Fruit fly (Drosophila melanogaster) whole organism, embryonic: Measurements from ENCODE around the gene PMP34.

ENCODE experiments used
- Awh ChIP-seq: fragments of 200-800 bp; sonication (Bioruptor generic); IDR thresholded peaks from 2 replicates; pipeline ENCODE4, ENCODE4 v1.3.6; 2022; ENCODE audit warnings: missing biosample characterization, missing genetic modification characterization
- CG10431 ChIP-seq: fragments of 200-800 bp; sonication (Bioruptor generic); optimal IDR thresholded peaks from 3 replicates; lab custom pipeline; 2018; ENCODE audit warnings: missing biosample characterization, mild to moderate bottlenecking, missing genetic modification characterization
- CG11085 ChIP-seq: fragments of 200-800 bp; sonication (Bioruptor generic); IDR thresholded peaks from 2 replicates; pipeline ENCODE4 v1.3.6; 2022; ENCODE audit warnings: missing biosample characterization, missing genetic modification characterization
- CG11093 ChIP-seq: fragments of 200-800 bp; sonication (Bioruptor generic); IDR thresholded peaks from 3 replicates; pipeline ENCODE4 v1.3.6; 2022; ENCODE audit warnings: missing biosample characterization, missing genetic modification characterization
- CG12769 ChIP-seq: fragments of 200-800 bp; sonication (Bioruptor generic); optimal IDR thresholded peaks from 2 replicates; lab custom pipeline; 2019; ENCODE audit warnings: missing biosample characterization, mild to moderate bottlenecking, missing genetic modification characterization, moderate library complexity
- CG13624 ChIP-seq: fragments of 200-800 bp; sonication (Bioruptor generic); optimal IDR thresholded peaks from 2 replicates; lab custom pipeline; 2016; ENCODE audit warnings: missing biosample characterization, missing genetic modification characterization
- CG14050 ChIP-seq: fragments of 200-800 bp; sonication (Bioruptor generic); IDR thresholded peaks from 3 replicates; pipeline ENCODE4 v1.3.6; 2022; ENCODE audit warnings: missing biosample characterization, missing genetic modification characterization
- CG14667 ChIP-seq: fragments of 200-800 bp; sonication (Bioruptor generic); IDR thresholded peaks from 2 replicates; pipeline ENCODE4 v1.3.6; 2022; ENCODE audit warnings: missing biosample characterization, missing genetic modification characterization
- CG1529 ChIP-seq: fragments of 200-800 bp; sonication (Bioruptor generic); optimal IDR thresholded peaks from 3 replicates; lab custom pipeline; 2018; ENCODE audit warnings: missing biosample characterization, missing genetic modification characterization
- CG1603 ChIP-seq: fragments of 200-800 bp; sonication (Bioruptor generic); optimal IDR thresholded peaks from 2 replicates; lab custom pipeline; 2019; ENCODE audit warnings: missing biosample characterization, mild to moderate bottlenecking, missing genetic modification characterization, moderate library complexity
- CG17328 ChIP-seq: fragments of 200-800 bp; sonication (Bioruptor generic); IDR thresholded peaks from 2 replicates; pipeline ENCODE4 v1.3.6; 2022; ENCODE audit warnings: missing biosample characterization, missing genetic modification characterization
- CG17361 ChIP-seq: fragments of 200-800 bp; sonication (Bioruptor generic); IDR thresholded peaks from 3 replicates; pipeline ENCODE4 v1.3.6; 2022; ENCODE audit warnings: missing biosample characterization, missing genetic modification characterization
- CG17912 ChIP-seq: fragments of 200-800 bp; sonication (Bioruptor generic); optimal IDR thresholded peaks from 2 replicates; lab custom pipeline; 2018; ENCODE audit warnings: missing biosample characterization, mild to moderate bottlenecking, missing genetic modification characterization
- CG2712 ChIP-seq: fragments of 200-800 bp; optimal IDR thresholded peaks from 3 replicates; lab custom pipeline; 2019; ENCODE audit warnings: missing biosample characterization, mild to moderate bottlenecking, missing genetic modification characterization, moderate library complexity
- CG32772 ChIP-seq: fragments of 200-800 bp; sonication (Bioruptor generic); IDR thresholded peaks from 2 replicates; pipeline ENCODE4 v1.3.6; 2022; ENCODE audit warnings: missing biosample characterization, missing genetic modification characterization
- CG3407 ChIP-seq: fragments of 200-800 bp; sonication (Bioruptor generic); optimal IDR thresholded peaks from 2 replicates; lab custom pipeline; 2018; ENCODE audit warnings: missing biosample characterization, mild to moderate bottlenecking, missing genetic modification characterization
- CG34376 ChIP-seq: fragments of 200-800 bp; sonication (Bioruptor generic); optimal IDR thresholded peaks from 2 replicates; lab custom pipeline; 2018; ENCODE audit warnings: missing biosample characterization, mild to moderate bottlenecking, missing genetic modification characterization
- CG4854 ChIP-seq: fragments of 200-800 bp; sonication (Bioruptor generic); optimal IDR thresholded peaks from 2 replicates; lab custom pipeline; 2016; ENCODE audit warnings: missing biosample characterization, missing genetic modification characterization, inconsistent platforms
- CG7963 ChIP-seq: fragments of 200-800 bp; sonication (Bioruptor generic); IDR thresholded peaks from 3 replicates; pipeline ENCODE4 v1.3.6; 2022; ENCODE audit warnings: missing biosample characterization, missing genetic modification characterization; ENCODE audit not compliant: partially characterized antibody
- CG9215 ChIP-seq: fragments of 200-800 bp; sonication (Bioruptor generic); IDR thresholded peaks from 2 replicates; pipeline ENCODE4 v1.3.6; 2022; ENCODE audit warnings: missing biosample characterization, missing genetic modification characterization
- CG9437 ChIP-seq: fragments of 200-800 bp; sonication (Bioruptor generic); optimal IDR thresholded peaks from 2 replicates; lab custom pipeline; 2018; ENCODE audit warnings: missing biosample characterization, mild to moderate bottlenecking, missing genetic modification characterization
- CkIIα-i1 ChIP-seq: fragments of 200-800 bp; sonication (Bioruptor generic); IDR thresholded peaks from 2 replicates; pipeline ENCODE4 v1.3.6; 2022; ENCODE audit warnings: missing biosample characterization, missing genetic modification characterization
- D19A ChIP-seq: fragments of 200-800 bp; optimal IDR thresholded peaks from 3 replicates; lab custom pipeline; 2019; ENCODE audit warnings: missing biosample characterization, mild to moderate bottlenecking, missing genetic modification characterization, moderate library complexity
- Dbx ChIP-seq: fragments of 200-800 bp; sonication (Bioruptor generic); IDR thresholded peaks from 3 replicates; pipeline ENCODE4 v1.3.6; 2022; ENCODE audit warnings: missing biosample characterization, missing genetic modification characterization
- Dref ChIP-seq: fragments of 200-800 bp; sonication (Bioruptor generic); IDR thresholded peaks from 2 replicates; pipeline ENCODE4 v1.3.6; 2022; ENCODE audit warnings: missing biosample characterization, missing genetic modification characterization
- Ets97D ChIP-seq: fragments of 200-800 bp; sonication (Bioruptor generic); optimal IDR thresholded peaks from 3 replicates; lab custom pipeline; 2016; ENCODE audit warnings: missing biosample characterization, missing genetic modification characterization
- Fer1 ChIP-seq: fragments of 200-800 bp; sonication (Bioruptor generic); optimal IDR thresholded peaks from 2 replicates; lab custom pipeline; 2017; ENCODE audit warnings: missing biosample characterization, mild to moderate bottlenecking, missing genetic modification characterization
- HHEX ChIP-seq: fragments of 200-800 bp; sonication (Bioruptor generic); optimal IDR thresholded peaks from 3 replicates; lab custom pipeline; 2017; ENCODE audit warnings: missing biosample characterization, mild to moderate bottlenecking, missing genetic modification characterization, missing genetic modification reagents
- HLH54F ChIP-seq: fragments of 200-800 bp; sonication (Bioruptor generic); optimal IDR thresholded peaks from 3 replicates; lab custom pipeline; 2016; ENCODE audit warnings: missing biosample characterization, missing genetic modification characterization
- Lpt ChIP-seq: fragments of >200 bp; optimal IDR thresholded peaks from 2 replicates; lab custom pipeline; 2018; ENCODE audit warnings: missing biosample characterization, missing genetic modification characterization
- Max ChIP-seq: fragments of 200-800 bp; sonication (Bioruptor generic); optimal IDR thresholded peaks from 2 replicates; lab custom pipeline; 2016; ENCODE audit warnings: missing biosample characterization, mild to moderate bottlenecking, missing genetic modification characterization
- Mes4 ChIP-seq: fragments of 200-800 bp; sonication (Bioruptor generic); optimal IDR thresholded peaks from 2 replicates; lab custom pipeline; 2016; ENCODE audit warnings: missing biosample characterization, missing genetic modification characterization
- Myb ChIP-seq: fragments of 200-800 bp; sonication (Bioruptor generic); optimal IDR thresholded peaks from 2 replicates; lab custom pipeline; 2016; ENCODE audit warnings: missing biosample characterization, missing genetic modification characterization
- NK7.1 ChIP-seq: fragments of 200-800 bp; sonication (Bioruptor generic); optimal IDR thresholded peaks from 3 replicates; lab custom pipeline; 2016; ENCODE audit warnings: missing biosample characterization, missing genetic modification characterization
- NfI ChIP-seq: fragments of 200-800 bp; sonication (Bioruptor generic); optimal IDR thresholded peaks from 3 replicates; lab custom pipeline; 2018; ENCODE audit warnings: missing biosample characterization, mild to moderate bottlenecking, missing genetic modification characterization, moderate library complexity
- Optix ChIP-seq: fragments of 200-800 bp; sonication (Bioruptor generic); IDR thresholded peaks from 3 replicates; pipeline ENCODE4 v1.3.6; 2022; ENCODE audit warnings: missing biosample characterization, missing genetic modification characterization
- PHDP ChIP-seq: fragments of 200-800 bp; sonication (Bioruptor generic); optimal IDR thresholded peaks from 3 replicates; lab custom pipeline; 2018; ENCODE audit warnings: missing biosample characterization, mild to moderate bottlenecking, missing genetic modification characterization, moderate library complexity
- btn ChIP-seq: fragments of 200-800 bp; sonication (Bioruptor generic); optimal IDR thresholded peaks from 2 replicates; lab custom pipeline; 2016; ENCODE audit warnings: missing biosample characterization, missing genetic modification characterization
- dati ChIP-seq: fragments of 200-800 bp; sonication (Bioruptor generic); IDR thresholded peaks from 2 replicates; pipeline ENCODE4 v1.3.6; 2022; ENCODE audit warnings: missing biosample characterization, missing genetic modification characterization
- dysf ChIP-seq: fragments of 200-800 bp; sonication (Bioruptor generic); IDR thresholded peaks from 3 replicates; pipeline ENCODE4 v1.3.6; 2022; ENCODE audit warnings: missing biosample characterization, missing genetic modification characterization
- gfzf ChIP-seq: fragments of 200-800 bp; sonication (Bioruptor generic); optimal IDR thresholded peaks from 2 replicates; lab custom pipeline; 2016; ENCODE audit warnings: missing biosample characterization, mild to moderate bottlenecking, missing genetic modification characterization, moderate library complexity
- gsb ChIP-seq: fragments of 200-800 bp; sonication (Bioruptor generic); IDR thresholded peaks from 2 replicates; pipeline ENCODE4 v1.3.6; 2022; ENCODE audit warnings: missing biosample characterization, missing genetic modification characterization
- lov ChIP-seq, 2 experiments: fragments of 200-800 bp in 1 of 2; fragments of >200 bp in 1 of 2; sonication (Bioruptor generic) in 1 of 2; IDR thresholded peaks in 1 of 2; optimal IDR thresholded peaks in 1 of 2; 2 replicates in 1 of 2; 3 replicates in 1 of 2; pipeline versions ENCODE4 v1.3.6 to Lab custom; 2017 to 2022; ENCODE audit warnings: missing biosample characterization in 1 of 2, missing genetic modification characterization in 1 of 2
- nmo ChIP-seq: fragments of 200-800 bp; sonication (Bioruptor generic); optimal IDR thresholded peaks from 2 replicates; lab custom pipeline; 2018; ENCODE audit warnings: missing biosample characterization, mild to moderate bottlenecking, missing genetic modification characterization, moderate library complexity
- pnt ChIP-seq: fragments of 200-800 bp; sonication (Bioruptor generic); optimal IDR thresholded peaks from 3 replicates; lab custom pipeline; 2016; ENCODE audit warnings: missing biosample characterization, missing genetic modification characterization
- repo ChIP-seq: fragments of 200-800 bp; sonication (Bioruptor generic); optimal IDR thresholded peaks from 2 replicates; lab custom pipeline; 2016; ENCODE audit warnings: missing biosample characterization, missing genetic modification characterization
- rib ChIP-seq: fragments of 200-800 bp; sonication (Bioruptor generic); IDR thresholded peaks from 2 replicates; pipeline ENCODE4 v1.3.6; 2022; ENCODE audit warnings: missing biosample characterization, missing genetic modification characterization
- sqz ChIP-seq: fragments of 200-800 bp; sonication (Bioruptor generic); optimal IDR thresholded peaks from 3 replicates; lab custom pipeline; 2018; ENCODE audit warnings: missing biosample characterization, mild to moderate bottlenecking, missing genetic modification characterization
- tio ChIP-seq: fragments of 200-800 bp; sonication (Bioruptor generic); optimal IDR thresholded peaks from 2 replicates; lab custom pipeline; 2017; ENCODE audit warnings: missing biosample characterization, missing genetic modification characterization, inconsistent platforms
- vnd ChIP-seq: fragments of 200-800 bp; sonication (Bioruptor generic); IDR thresholded peaks from 3 replicates; pipeline ENCODE4 v1.3.6; 2022; ENCODE audit warnings: missing biosample characterization, missing genetic modification characterization; ENCODE audit not compliant: partially characterized antibody
- vvl ChIP-seq: fragments of 200-800 bp; sonication (Bioruptor generic); IDR thresholded peaks from 2 replicates; pipeline ENCODE4 v1.3.6; 2022; ENCODE audit warnings: missing biosample characterization, missing genetic modification characterization
- zen ChIP-seq: fragments of 200-800 bp; sonication (Bioruptor generic); optimal IDR thresholded peaks from 3 replicates; lab custom pipeline; 2018; ENCODE audit warnings: missing biosample characterization, mild to moderate bottlenecking, missing genetic modification characterization, moderate library complexity

PMP34 gene

DNA sequence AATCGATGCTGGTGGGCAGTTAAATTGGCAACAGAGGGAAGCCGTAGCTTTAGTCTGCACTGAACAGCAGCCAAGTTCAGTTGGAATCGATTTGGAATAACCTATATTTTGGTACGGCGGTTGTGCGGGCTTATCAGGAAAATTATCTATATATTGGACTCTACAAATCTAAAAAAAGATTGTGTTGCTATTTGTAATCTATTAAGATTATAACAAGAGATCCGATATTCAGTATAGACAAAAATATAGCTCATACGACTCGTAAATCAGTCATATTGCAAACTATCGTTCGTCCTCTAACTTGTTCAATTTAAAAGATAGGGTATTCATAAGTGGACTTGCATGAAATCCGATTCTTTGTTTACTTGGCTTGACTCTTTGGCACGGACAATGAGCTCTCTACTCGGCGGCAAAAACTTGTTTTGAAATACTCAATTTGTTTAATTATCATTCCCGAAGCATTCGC is 29.9 kb upstream of the PMP34 start, which contains the start of gene Hexo1 (continued):
- no peak for TF ChIP-seq Lpt
- TF ChIP-seq Fer1 (GFP tag; lab: Kevin White, UChicago), result peak; percentile 40
- TF ChIP-seq HHEX (GFP tag; lab: Kevin White, UChicago), result no peak
- no peak for TF ChIP-seq Mes4 (GFP tag; lab: Kevin White, UChicago)
- TF ChIP-seq CG1603, result peak; percentile 23
- TF ChIP-seq dati (GFP tag; lab: Robert Waterston, UW), result no peak
- TF ChIP-seq CG9215 (GFP tag; lab: Robert Waterston, UW), result no peak
- no peak for TF ChIP-seq CG1529 (GFP tag; lab: Kevin White, UChicago)
- TF ChIP-seq CG17912 (GFP tag; lab: Kevin White, UChicago), result no peak
- TF ChIP-seq CG11093 (GFP tag; lab: Robert Waterston, UW), result no peak
- TF ChIP-seq NK7.1 (GFP tag; lab: Kevin White, UChicago), result no peak
- TF ChIP-seq CkIIα-i1, result no peak
- TF ChIP-seq CG4854, result peak; percentile 2
- TF ChIP-seq PHDP, result peak; percentile 48
- no peak for TF ChIP-seq sqz (GFP tag; lab: Kevin White, UChicago)
- no peak for TF ChIP-seq btn (GFP tag; lab: Kevin White, UChicago)
- no peak for TF ChIP-seq CG10431 (GFP tag; lab: Kevin White, UChicago)
- peak; percentile 20; the same call in 1 of the 3 replicates for TF ChIP-seq Dbx (GFP tag; lab: Robert Waterston, UW)
- no peak for TF ChIP-seq CG11085 (GFP tag; lab: Robert Waterston, UW)
- peak; percentile 97 for TF ChIP-seq D19A (tag; lab: Kevin White, UChicago)
- TF ChIP-seq Myb (GFP tag; lab: Kevin White, UChicago), result no peak
- peak; percentile 50; the same call in 2 of the 3 replicates for TF ChIP-seq dysf (GFP tag; lab: Robert Waterston, UW)
- TF ChIP-seq Awh (GFP tag; lab: Robert Waterston, UW), result no peak
- no peak for TF ChIP-seq gsb (GFP tag; lab: Robert Waterston, UW)
- no peak for TF ChIP-seq HLH54F (GFP tag; lab: Kevin White, UChicago)
- no peak for TF ChIP-seq CG14667 (GFP tag; lab: Robert Waterston, UW)
- TF ChIP-seq Max (GFP tag; lab: Kevin White, UChicago), result no peak
- no peak for TF ChIP-seq CG3407 (GFP tag; lab: Kevin White, UChicago)
- TF ChIP-seq Ets97D (GFP tag; lab: Kevin White, UChicago), result no peak
- peak; percentile 48 for TF ChIP-seq CG13624 (GFP tag; lab: Kevin White, UChicago)
- TF ChIP-seq rib (GFP tag; lab: Robert Waterston, UW), result no peak
- no peak; the same call in 1 of the 2 replicates for TF ChIP-seq vvl
- TF ChIP-seq gfzf (GFP tag; lab: Kevin White, UChicago), result no peak
- no peak for TF ChIP-seq lov (optimal IDR thresholded peaks at IDR 0.05; lab: Kevin White, UChicago)
- no peak for TF ChIP-seq lov (GFP tag; IDR thresholded peaks at IDR 0.05; lab: Robert Waterston, UW)
- peak; percentile 12 for TF ChIP-seq CG12769 (tag; lab: Kevin White, UChicago)
- TF ChIP-seq Dref, result no peak
- TF ChIP-seq CG9437 (GFP tag; lab: Kevin White, UChicago), result no peak
- peak; percentile 38 for TF ChIP-seq CG2712
- TF ChIP-seq NfI, result peak; percentile 6
- no peak for TF ChIP-seq tio (GFP tag; lab: Kevin White, UChicago)
- TF ChIP-seq CG32772 (GFP tag; lab: Robert Waterston, UW), result no peak
- peak; percentile 79 for TF ChIP-seq CG34376 (GFP tag; lab: Kevin White, UChicago)
- no peak for TF ChIP-seq zen (tag; lab: Kevin White, UChicago)
- TF ChIP-seq CG14050 (GFP tag; lab: Robert Waterston, UW), result no peak
- TF ChIP-seq Optix (GFP tag; lab: Robert Waterston, UW), result no peak
- TF ChIP-seq nmo (GFP tag; lab: Kevin White, UChicago), result peak; percentile 35
- TF ChIP-seq CG7963 (GFP tag; lab: Robert Waterston, UW), result no peak
- TF ChIP-seq CG17361 (GFP tag; lab: Robert Waterston, UW), result peak; percentile 30; the same call in 1 of the 3 replicates
- no peak for TF ChIP-seq pnt
- no peak for TF ChIP-seq vnd (GFP tag; lab: Robert Waterston, UW)
- TF ChIP-seq CG17328 (GFP tag; lab: Robert Waterston, UW), result no peak
- no peak for TF ChIP-seq repo (GFP tag; lab: Kevin White, UChicago)
